Fruit fly (Drosophila melanogaster) whole organism, adult: ENCODE data around the gene CG6652.

Source experiments
- CG11617 ChIP-seq: fragments of 200-800 bp; sonication (Bioruptor generic); optimal IDR thresholded peaks from 2 replicates; lab custom pipeline; 2017; ENCODE audit warnings: mild to moderate bottlenecking, missing biosample characterization, missing genetic modification reagents, missing genetic modification characterization
- CG12768 ChIP-seq: fragments of 200-800 bp; sonication (Bioruptor generic); optimal IDR thresholded peaks from 2 replicates; lab custom pipeline; 2017; ENCODE audit warnings: missing biosample characterization, missing genetic modification characterization, mild to moderate bottlenecking, moderate library complexity, missing genetic modification reagents
- CG14711 ChIP-seq: fragments of 200-800 bp; sonication (Bioruptor generic); optimal IDR thresholded peaks from 2 replicates; lab custom pipeline; 2018; ENCODE audit warnings: missing biosample characterization, mild to moderate bottlenecking, missing genetic modification characterization, moderate library complexity
- CG1620 ChIP-seq: fragments of 200-800 bp; sonication (Bioruptor generic); optimal IDR thresholded peaks from 2 replicates; lab custom pipeline; 2016; ENCODE audit warnings: missing biosample characterization, missing genetic modification characterization
- CG33017 ChIP-seq: fragments of 200-800 bp; sonication (Bioruptor generic); optimal IDR thresholded peaks from 2 replicates; lab custom pipeline; 2018; ENCODE audit warnings: missing biosample characterization, mild to moderate bottlenecking, missing genetic modification characterization, moderate library complexity
- CG5204 ChIP-seq: fragments of 200-800 bp; sonication (Bioruptor generic); optimal IDR thresholded peaks from 2 replicates; lab custom pipeline; 2016; ENCODE audit warnings: missing biosample characterization, missing genetic modification characterization
- CG7045 ChIP-seq: fragments of 200-800 bp; sonication (Bioruptor generic); optimal IDR thresholded peaks from 2 replicates; lab custom pipeline; 2017; ENCODE audit warnings: missing biosample characterization, mild to moderate bottlenecking, missing genetic modification characterization
- CG7101 ChIP-seq: fragments of 200-800 bp; sonication (Bioruptor generic); optimal IDR thresholded peaks from 2 replicates; lab custom pipeline; 2018; ENCODE audit warnings: missing biosample characterization, mild to moderate bottlenecking, missing genetic modification characterization, moderate library complexity
- Clk ChIP-seq: fragments of 200-800 bp; sonication (Bioruptor generic); optimal IDR thresholded peaks from 2 replicates; lab custom pipeline; 2017; ENCODE audit warnings: missing biosample characterization, missing genetic modification characterization
- Crg-1 ChIP-seq: fragments of 200-800 bp; sonication (Bioruptor generic); optimal IDR thresholded peaks from 2 replicates; lab custom pipeline; 2016; ENCODE audit warnings: missing biosample characterization, missing genetic modification characterization
- Hr96 ChIP-seq: fragments of 200-800 bp; sonication (Bioruptor generic); optimal IDR thresholded peaks from 2 replicates; lab custom pipeline; 2016; ENCODE audit warnings: missing biosample characterization, missing genetic modification characterization
- Mnt ChIP-seq: fragments of 200-800 bp; sonication (Bioruptor generic); optimal IDR thresholded peaks from 2 replicates; lab custom pipeline; 2016; ENCODE audit warnings: missing biosample characterization, mild to moderate bottlenecking, missing genetic modification characterization
- bab1 ChIP-seq: fragments of 200-800 bp; sonication (Bioruptor generic); optimal IDR thresholded peaks from 3 replicates; lab custom pipeline; 2019; ENCODE audit warnings: missing biosample characterization, mild to moderate bottlenecking, missing genetic modification characterization, moderate library complexity
- cic ChIP-seq: fragments of 200-800 bp; sonication (Bioruptor generic); optimal IDR thresholded peaks from 2 replicates; lab custom pipeline; 2017; ENCODE audit warnings: missing biosample characterization, mild to moderate bottlenecking, missing genetic modification characterization, moderate library complexity
- cnc ChIP-seq, 2 experiments: fragments of >200 bp; optimal IDR thresholded peaks; 2 replicates each; lab custom pipeline; 2017
- kay ChIP-seq: fragments of 200-800 bp; sonication (Bioruptor generic); peaks from one replicate; lab custom pipeline; 2016; ENCODE audit warnings: missing biosample characterization, missing genetic modification characterization, borderline replicate concordance
- ovo ChIP-seq: fragments of 200-800 bp; sonication (Bioruptor generic); optimal IDR thresholded peaks from 2 replicates; lab custom pipeline; 2016; ENCODE audit warnings: missing biosample characterization, missing genetic modification characterization
- pad ChIP-seq: fragments of 200-800 bp; sonication (Bioruptor generic); optimal IDR thresholded peaks from 3 replicates; lab custom pipeline; 2017; ENCODE audit warnings: missing biosample characterization, missing genetic modification characterization, mild to moderate bottlenecking, moderate library complexity, missing genetic modification reagents
- tj ChIP-seq: fragments of 200-800 bp; sonication (Bioruptor generic); optimal IDR thresholded peaks from 3 replicates; lab custom pipeline; 2017; ENCODE audit warnings: missing biosample characterization, mild to moderate bottlenecking, missing genetic modification characterization, moderate library complexity
- toe ChIP-seq: fragments of 200-800 bp; sonication (Bioruptor generic); optimal IDR thresholded peaks from 2 replicates; lab custom pipeline; 2016; ENCODE audit warnings: missing biosample characterization, missing genetic modification characterization

The CG6652 gene

dm6 chr3L:16986062-16987013 lies 36.3 kb downstream of the CG6652 start:
- TF ChIP-seq cic (peak; percentile 16), kay (GFP tag; lab: Kevin White, UChicago) (peak; percentile 7), CG12768 (GFP tag; lab: Kevin White, UChicago) (no peak), CG5204 (GFP tag; lab: Kevin White, UChicago) (no peak), Clk (GFP tag; lab: Kevin White, UChicago) (no peak), CG7101 (tag; lab: Kevin White, UChicago) (peak; percentile 16), CG14711 (tag; lab: Kevin White, UChicago) (peak; percentile 1), ovo (GFP tag; lab: Kevin White, UChicago) (no peak), Crg-1 (GFP tag; lab: Kevin White, UChicago) (no peak), Mnt (GFP tag; lab: Kevin White, UChicago) (no peak), cnc (optimal IDR thresholded peaks at IDR 0.05; lab: Kevin White, UChicago) (no peak), tj (GFP tag; lab: Kevin White, UChicago) (peak; percentile 9), CG1620 (GFP tag; lab: Kevin White, UChicago) (peak; percentile 7), Hr96 (GFP tag; lab: Kevin White, UChicago) (peak; percentile 52), toe (GFP tag; lab: Kevin White, UChicago) (no peak), CG11617 (GFP tag; lab: Kevin White, UChicago) (peak; percentile 48), pad (GFP tag; lab: Kevin White, UChicago) (peak; percentile 54), bab1 (no peak), CG7045 (GFP tag; lab: Kevin White, UChicago) (peak; percentile 58), CG33017 (tag; lab: Kevin White, UChicago) (no peak)

- TF ChIP-seq kay (GFP tag; lab: Kevin White, UChicago) (peak; percentile 39), CG1620 (GFP tag; lab: Kevin White, UChicago) (no peak), bab1 (no peak)
These were observed 37.1 kb downstream of the CG6652 start for dm6 chr3L:16985578-16985977.

- TF ChIP-seq pad (GFP tag; lab: Kevin White, UChicago) (no peak), CG12768 (GFP tag; lab: Kevin White, UChicago) (no peak), cic (peak; percentile 19)
These were observed 37.8 kb downstream of the CG6652 start for dm6 chr3L:16984813-16985387.

- peak; percentile 31 for TF ChIP-seq cic
- TF ChIP-seq kay (GFP tag; lab: Kevin White, UChicago): peak; percentile 78
- no peak for TF ChIP-seq CG11617 (GFP tag; lab: Kevin White, UChicago)
These were observed 38.6 kb downstream of the CG6652 start for dm6 chr3L:16984042-16984441.

dm6 chr3L:16981114-16981648 lies 41.5 kb downstream of the CG6652 start:
- TF ChIP-seq toe (GFP tag; lab: Kevin White, UChicago): no peak
- no peak for TF ChIP-seq Hr96 (GFP tag; lab: Kevin White, UChicago)
- TF ChIP-seq kay (GFP tag; lab: Kevin White, UChicago): no peak
- TF ChIP-seq Crg-1 (GFP tag; lab: Kevin White, UChicago): no peak
- no peak for TF ChIP-seq bab1
- peak; percentile 46 for TF ChIP-seq CG7045 (GFP tag; lab: Kevin White, UChicago)
- TF ChIP-seq CG5204 (GFP tag; lab: Kevin White, UChicago): no peak
- peak; percentile 16 for TF ChIP-seq Clk (GFP tag; lab: Kevin White, UChicago)
- no peak for TF ChIP-seq cnc (optimal IDR thresholded peaks at IDR 0.05; lab: Kevin White, UChicago)
- TF ChIP-seq CG14711 (tag; lab: Kevin White, UChicago): no peak
- TF ChIP-seq tj (GFP tag; lab: Kevin White, UChicago): peak; percentile 31
- TF ChIP-seq CG12768 (GFP tag; lab: Kevin White, UChicago): peak; percentile 76
- peak; percentile 24 for TF ChIP-seq CG11617 (GFP tag; lab: Kevin White, UChicago)
- peak; percentile 27 for TF ChIP-seq CG7101 (tag; lab: Kevin White, UChicago)
- peak; percentile 57 for TF ChIP-seq Mnt (GFP tag; lab: Kevin White, UChicago)
- no peak for TF ChIP-seq ovo (GFP tag; lab: Kevin White, UChicago)
- peak; percentile 22 for TF ChIP-seq pad (GFP tag; lab: Kevin White, UChicago)
- peak; percentile 51 for TF ChIP-seq CG33017 (tag; lab: Kevin White, UChicago)
- peak; percentile 91 for TF ChIP-seq cic
- TF ChIP-seq CG1620 (GFP tag; lab: Kevin White, UChicago): no peak

dm6 chr3L:16978406-16978805 lies 44.2 kb downstream of the CG6652 start:
- TF ChIP-seq CG12768 (GFP tag; lab: Kevin White, UChicago) (no peak), tj (GFP tag; lab: Kevin White, UChicago) (peak; percentile 27)
